Fruit fly (Drosophila melanogaster) whole organism, embryonic: ENCODE measurements around the gene thoc7.
A peak's percentile ranks its signal among the peaks of the same experiment; 100 is the strongest.

ENCODE experiments used
- Atf-2 ChIP-seq: fragments of 200-800 bp; sonication (Bioruptor generic); optimal IDR thresholded peaks from 2 replicates; lab custom pipeline; 2016; ENCODE audit warnings: missing biosample characterization, missing genetic modification characterization
- BEAF-32 ChIP-seq: fragments of 200-800 bp; sonication (Bioruptor generic); optimal IDR thresholded peaks from 3 replicates; lab custom pipeline; 2017; ENCODE audit warnings: missing biosample characterization, missing genetic modification characterization, mild to moderate bottlenecking, moderate library complexity, missing genetic modification reagents
- Blimp-1 ChIP-seq: fragments of 200-800 bp; sonication (Bioruptor generic); optimal IDR thresholded peaks from 3 replicates; lab custom pipeline; 2018; ENCODE audit warnings: missing biosample characterization, missing genetic modification characterization, mild to moderate bottlenecking, moderate library complexity, missing genetic modification reagents
- CG11247 ChIP-seq: fragments of 200-800 bp; sonication (Bioruptor generic); IDR thresholded peaks from 2 replicates; pipeline ENCODE4 v1.3.6; 2022; ENCODE audit warnings: missing biosample characterization, missing genetic modification characterization
- CG11456 ChIP-seq: fragments of 200-800 bp; sonication (Bioruptor generic); IDR thresholded peaks from 3 replicates; pipeline ENCODE4 v1.3.6; 2022; ENCODE audit warnings: missing biosample characterization, missing genetic modification characterization
- CG11560 ChIP-seq: fragments of 200-800 bp; sonication (Bioruptor generic); IDR thresholded peaks from 3 replicates; pipeline ENCODE4 v1.3.6; 2022; ENCODE audit warnings: missing biosample characterization, missing genetic modification characterization
- CG12659 ChIP-seq: fragments of 200-800 bp; sonication (Bioruptor generic); optimal IDR thresholded peaks from 3 replicates; lab custom pipeline; 2017; ENCODE audit warnings: mild to moderate bottlenecking, missing biosample characterization, missing genetic modification reagents, missing genetic modification characterization
- CG1603 ChIP-seq: fragments of 200-800 bp; sonication (Bioruptor generic); optimal IDR thresholded peaks from 2 replicates; lab custom pipeline; 2019; ENCODE audit warnings: missing biosample characterization, mild to moderate bottlenecking, missing genetic modification characterization, moderate library complexity
- CG17612 ChIP-seq: fragments of 200-800 bp; sonication (Bioruptor generic); IDR thresholded peaks from 2 replicates; pipeline ENCODE4 v1.3.6; 2022; ENCODE audit warnings: missing biosample characterization, missing genetic modification characterization
- CG17912 ChIP-seq: fragments of 200-800 bp; sonication (Bioruptor generic); optimal IDR thresholded peaks from 2 replicates; lab custom pipeline; 2018; ENCODE audit warnings: missing biosample characterization, mild to moderate bottlenecking, missing genetic modification characterization
- CG1792 ChIP-seq: fragments of 200-800 bp; sonication (Bioruptor generic); optimal IDR thresholded peaks from 2 replicates; lab custom pipeline; 2016; ENCODE audit warnings: missing biosample characterization, missing genetic modification characterization
- CG31224 ChIP-seq: fragments of 200-800 bp; sonication (Bioruptor generic); IDR thresholded peaks from 2 replicates; pipeline ENCODE4 v1.3.6; 2022; ENCODE audit warnings: missing biosample characterization, missing genetic modification characterization
- CG31365 ChIP-seq: fragments of 200-800 bp; sonication (Bioruptor generic); optimal IDR thresholded peaks from 2 replicates; lab custom pipeline; 2018; ENCODE audit warnings: missing biosample characterization, mild to moderate bottlenecking, missing genetic modification characterization
- CG3163 ChIP-seq: fragments of 200-800 bp; sonication (Bioruptor generic); optimal IDR thresholded peaks from 3 replicates; lab custom pipeline; 2016; ENCODE audit warnings: missing biosample characterization, missing genetic modification characterization
- CG32767 ChIP-seq: fragments of 200-800 bp; sonication (Bioruptor generic); IDR thresholded peaks from 2 replicates; pipeline ENCODE4 v1.3.6; 2022; ENCODE audit warnings: missing biosample characterization, missing genetic modification characterization
- CG4707 ChIP-seq: fragments of 200-800 bp; sonication (Bioruptor generic); optimal IDR thresholded peaks from 2 replicates; lab custom pipeline; 2018; ENCODE audit warnings: missing biosample characterization, mild to moderate bottlenecking, missing genetic modification characterization, moderate library complexity
- CG6272 ChIP-seq: fragments of 200-800 bp; sonication (Bioruptor generic); IDR thresholded peaks from 2 replicates; pipeline ENCODE4 v1.3.6; 2022; ENCODE audit warnings: missing biosample characterization, missing genetic modification characterization
- CG6654 ChIP-seq: fragments of 200-800 bp; sonication (Bioruptor generic); optimal IDR thresholded peaks from 2 replicates; lab custom pipeline; 2017; ENCODE audit warnings: missing biosample characterization, mild to moderate bottlenecking, missing genetic modification characterization
- CG7745 ChIP-seq: fragments of 200-800 bp; sonication (Bioruptor generic); optimal IDR thresholded peaks from 2 replicates; lab custom pipeline; 2018; ENCODE audit warnings: missing biosample characterization, mild to moderate bottlenecking, missing genetic modification characterization, moderate library complexity
- CG9437 ChIP-seq: fragments of 200-800 bp; sonication (Bioruptor generic); optimal IDR thresholded peaks from 2 replicates; lab custom pipeline; 2018; ENCODE audit warnings: missing biosample characterization, mild to moderate bottlenecking, missing genetic modification characterization
- Dek ChIP-seq: fragments of 200-800 bp; sonication (Bioruptor generic); optimal IDR thresholded peaks from 3 replicates; lab custom pipeline; 2019; ENCODE audit warnings: missing biosample characterization, mild to moderate bottlenecking, missing genetic modification characterization, moderate library complexity
- Dref ChIP-seq: fragments of 200-800 bp; sonication (Bioruptor generic); IDR thresholded peaks from 2 replicates; pipeline ENCODE4 v1.3.6; 2022; ENCODE audit warnings: missing biosample characterization, missing genetic modification characterization
- ERR ChIP-seq: fragments of 200-800 bp; sonication (Bioruptor generic); optimal IDR thresholded peaks from 2 replicates; lab custom pipeline; 2016; ENCODE audit warnings: missing biosample characterization, missing genetic modification characterization
- Ets97D ChIP-seq: fragments of 200-800 bp; sonication (Bioruptor generic); optimal IDR thresholded peaks from 3 replicates; lab custom pipeline; 2016; ENCODE audit warnings: missing biosample characterization, missing genetic modification characterization
- HmgD ChIP-seq: fragments of 200-800 bp; sonication (Bioruptor generic); optimal IDR thresholded peaks from 3 replicates; lab custom pipeline; 2016; ENCODE audit warnings: missing biosample characterization, missing genetic modification characterization
- HmgZ ChIP-seq: fragments of 200-800 bp; sonication (Bioruptor generic); optimal IDR thresholded peaks from 2 replicates; lab custom pipeline; 2018; ENCODE audit warnings: missing biosample characterization, mild to moderate bottlenecking, missing genetic modification characterization
- Hr39 ChIP-seq: fragments of >200 bp; optimal IDR thresholded peaks from 2 replicates; lab custom pipeline; 2017
- Mrtf ChIP-seq: fragments of 200-800 bp; sonication (Bioruptor generic); IDR thresholded peaks from 3 replicates; pipeline ENCODE4 v1.3.6; 2022; ENCODE audit warnings: missing biosample characterization, missing genetic modification characterization
- Neu2 ChIP-seq: fragments of 200-800 bp; sonication (Bioruptor generic); optimal IDR thresholded peaks from 3 replicates; lab custom pipeline; 2016; ENCODE audit warnings: missing biosample characterization, missing genetic modification characterization, borderline replicate concordance
- PHDP ChIP-seq: fragments of 200-800 bp; sonication (Bioruptor generic); optimal IDR thresholded peaks from 3 replicates; lab custom pipeline; 2018; ENCODE audit warnings: missing biosample characterization, mild to moderate bottlenecking, missing genetic modification characterization, moderate library complexity
- Poxn ChIP-seq: fragments of 200-800 bp; sonication (Bioruptor generic); IDR thresholded peaks from 2 replicates; pipeline ENCODE4 v1.3.6; 2022; ENCODE audit warnings: missing biosample characterization, missing genetic modification characterization
- Scr ChIP-seq: fragments of 200-800 bp; sonication (Bioruptor generic); IDR thresholded peaks from 2 replicates; pipeline ENCODE4 v1.3.6; 2022; ENCODE audit warnings: missing biosample characterization, missing genetic modification characterization; ENCODE audit not compliant: partially characterized antibody
- Sin3A ChIP-seq: fragments of >200 bp; optimal IDR thresholded peaks from 2 replicates; lab custom pipeline; 2018
- Spps ChIP-seq: fragments of 200-800 bp; sonication (Bioruptor generic); optimal IDR thresholded peaks from 2 replicates; lab custom pipeline; 2018; ENCODE audit warnings: missing biosample characterization, mild to moderate bottlenecking, missing genetic modification characterization
- Trl ChIP-seq, 3 experiments: fragments of >200 bp in 2 of 3; fragments of 200-800 bp in 1 of 3; sonication (Bioruptor generic) in 1 of 3; optimal IDR thresholded peaks; 2 replicates in 1 of 3; 3 replicates in 2 of 3; lab custom pipeline; 2016 to 2017; ENCODE audit warnings: missing biosample characterization in 1 of 3, missing genetic modification characterization in 1 of 3
- YL-1 ChIP-seq: fragments of 200-800 bp; sonication (Bioruptor generic); optimal IDR thresholded peaks from 3 replicates; lab custom pipeline; 2017; ENCODE audit warnings: missing biosample characterization, mild to moderate bottlenecking, missing genetic modification characterization
- aop ChIP-seq: fragments of 200-800 bp; sonication (Bioruptor generic); IDR thresholded peaks from 2 replicates; pipeline ENCODE4 v1.3.6; 2022; ENCODE audit warnings: missing biosample characterization, missing genetic modification characterization
- bbx ChIP-seq: fragments of 200-800 bp; sonication (Bioruptor generic); IDR thresholded peaks from 2 replicates; pipeline ENCODE4 v1.3.6; 2022; ENCODE audit warnings: missing biosample characterization, missing genetic modification characterization; ENCODE audit not compliant: partially characterized antibody
- bcd ChIP-seq: fragments of 200-800 bp; sonication (Bioruptor generic); optimal IDR thresholded peaks from 2 replicates; lab custom pipeline; 2017; ENCODE audit warnings: missing biosample characterization, mild to moderate bottlenecking, missing genetic modification characterization
- bowl ChIP-seq: fragments of 200-800 bp; sonication (Bioruptor generic); IDR thresholded peaks from 2 replicates; pipeline ENCODE4 v1.3.6; 2022; ENCODE audit warnings: missing biosample characterization, missing genetic modification characterization
- bsh ChIP-seq, 2 experiments: fragments of 200-800 bp; sonication (Bioruptor generic); optimal IDR thresholded peaks; 2 replicates each; lab custom pipeline; 2017 to 2018; ENCODE audit warnings: mild to moderate bottlenecking in 2 of 2, missing biosample characterization in 2 of 2, missing genetic modification characterization in 2 of 2, moderate library complexity in 1 of 2
- da ChIP-seq: fragments of 200-800 bp; sonication (Bioruptor generic); optimal IDR thresholded peaks from 2 replicates; lab custom pipeline; 2016; ENCODE audit warnings: missing biosample characterization, missing genetic modification characterization
- dati ChIP-seq: fragments of 200-800 bp; sonication (Bioruptor generic); IDR thresholded peaks from 2 replicates; pipeline ENCODE4 v1.3.6; 2022; ENCODE audit warnings: missing biosample characterization, missing genetic modification characterization
- dimm ChIP-seq: fragments of 200-800 bp; sonication (Bioruptor generic); IDR thresholded peaks from 2 replicates; pipeline ENCODE4 v1.3.6; 2022; ENCODE audit warnings: missing biosample characterization, missing genetic modification characterization
- dm ChIP-seq: fragments of 200-800 bp; sonication (Bioruptor generic); optimal IDR thresholded peaks from 3 replicates; lab custom pipeline; 2016; ENCODE audit warnings: missing biosample characterization, missing genetic modification characterization
- ken ChIP-seq: fragments of 200-800 bp; sonication (Bioruptor generic); IDR thresholded peaks from 3 replicates; pipeline ENCODE4 v1.3.6; 2022; ENCODE audit warnings: missing biosample characterization, missing genetic modification characterization
- otp ChIP-seq: fragments of 200-800 bp; sonication (Bioruptor generic); IDR thresholded peaks from 3 replicates; pipeline ENCODE4, ENCODE4 v1.3.6; 2022; ENCODE audit warnings: missing biosample characterization, missing genetic modification characterization
- scrt ChIP-seq: fragments of 200-800 bp; sonication (Bioruptor generic); optimal IDR thresholded peaks from 2 replicates; lab custom pipeline; 2018; ENCODE audit warnings: missing biosample characterization, mild to moderate bottlenecking, missing genetic modification characterization, moderate library complexity
- tap ChIP-seq: fragments of 200-800 bp; optimal IDR thresholded peaks from 3 replicates; lab custom pipeline; 2019; ENCODE audit warnings: missing biosample characterization, mild to moderate bottlenecking, missing genetic modification characterization, moderate library complexity
- tgo ChIP-seq: fragments of 200-800 bp; sonication (Bioruptor generic); IDR thresholded peaks from 3 replicates; pipeline ENCODE4 v1.3.6; 2022; ENCODE audit warnings: missing biosample characterization, missing genetic modification characterization

The thoc7 gene

DNA sequence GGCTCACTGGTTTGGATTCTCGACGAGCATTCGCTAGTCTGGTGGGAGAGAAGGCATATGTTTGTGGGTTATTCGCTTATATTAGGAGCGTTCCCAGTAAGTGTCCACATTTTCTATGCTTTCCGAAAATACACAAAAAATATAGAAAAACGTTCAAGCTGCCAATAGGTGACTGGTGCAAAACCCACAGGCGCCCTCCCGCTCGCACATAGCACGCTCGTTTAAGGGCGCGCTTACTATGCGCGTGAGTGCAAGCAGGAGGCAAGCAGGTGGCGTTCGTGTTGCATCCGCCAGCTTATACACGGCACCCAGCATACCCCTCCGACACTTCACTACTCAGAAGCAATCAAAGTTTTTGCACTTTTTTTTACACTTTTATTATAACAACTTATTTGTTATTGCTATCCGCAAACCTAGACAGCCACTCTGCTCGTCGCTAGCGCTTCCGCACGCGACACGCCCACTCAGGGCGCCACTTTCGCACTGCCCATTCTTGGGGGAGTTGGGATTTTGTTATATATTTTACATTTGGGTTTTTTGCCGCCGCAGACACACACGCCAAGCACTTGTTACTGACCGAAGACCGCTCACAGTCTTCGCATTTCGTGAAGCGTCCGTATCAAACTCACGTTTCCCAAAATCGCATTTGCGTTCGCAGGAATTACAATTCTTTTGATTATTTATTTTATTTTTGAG, 13.3 kb downstream of the thoc7 start (continued):
- no peak for TF ChIP-seq CG1792 (GFP tag; lab: Kevin White, UChicago)
- TF ChIP-seq Hr39 (lab: Kevin White, UChicago), result no peak
- TF ChIP-seq YL-1 (GFP tag; lab: Kevin White, UChicago), result peak; percentile 87
- TF ChIP-seq dimm, result no peak
- no peak for TF ChIP-seq Scr
- no peak for TF ChIP-seq CG7745 (tag; lab: Kevin White, UChicago)
- no peak for TF ChIP-seq PHDP (tag; lab: Kevin White, UChicago)
- peak; percentile 53; the same call in 1 of the 3 replicates for TF ChIP-seq CG11456 (GFP tag; lab: Robert Waterston, UW)
- TF ChIP-seq CG9437 (GFP tag; lab: Kevin White, UChicago), result no peak
- no peak for TF ChIP-seq CG11247 (GFP tag; lab: Robert Waterston, UW)
- peak; percentile 1 for TF ChIP-seq Atf-2
- TF ChIP-seq CG31365 (tag; lab: Kevin White, UChicago), result peak; percentile 70
- peak; percentile 93 for TF ChIP-seq CG12659 (GFP tag; lab: Kevin White, UChicago)
- TF ChIP-seq CG6272 (GFP tag; lab: Robert Waterston, UW), result peak; percentile 62
- no peak for TF ChIP-seq Ets97D
- TF ChIP-seq Sin3A (lab: Kevin White, UChicago), result peak; percentile 44
- TF ChIP-seq ken (GFP tag; lab: Robert Waterston, UW), result peak; percentile 67; the same call in 2 of the 3 replicates
- TF ChIP-seq Dek, result peak; percentile 35
- no peak for TF ChIP-seq bowl
- TF ChIP-seq Trl (optimal IDR thresholded peaks at IDR 0.05; lab: Kevin White, UChicago), result no peak
- TF ChIP-seq Trl (GFP tag; optimal IDR thresholded peaks at IDR 0.05; lab: Kevin White, UChicago), result peak; percentile 36
- TF ChIP-seq HmgD (GFP tag; lab: Kevin White, UChicago), result peak; percentile 93
- no peak for TF ChIP-seq ERR
- TF ChIP-seq CG17612 (GFP tag; lab: Robert Waterston, UW), result no peak
- TF ChIP-seq Neu2 (GFP tag; lab: Kevin White, UChicago), result no peak
- TF ChIP-seq scrt (GFP tag; lab: Kevin White, UChicago), result no peak
- TF ChIP-seq dati (GFP tag; lab: Robert Waterston, UW), result no peak
- TF ChIP-seq bbx (GFP tag; lab: Robert Waterston, UW), result peak; percentile 60
- TF ChIP-seq Mrtf (GFP tag; lab: Robert Waterston, UW), result no peak
- TF ChIP-seq CG32767 (GFP tag; lab: Robert Waterston, UW), result peak; percentile 78
- TF ChIP-seq CG1603 (tag; lab: Kevin White, UChicago), result no peak
- TF ChIP-seq BEAF-32, result no peak
- TF ChIP-seq Spps (tag; lab: Kevin White, UChicago), result no peak
- TF ChIP-seq Dref (GFP tag; lab: Robert Waterston, UW), result peak; percentile 54
- peak; percentile 40; the same call in 1 of the 2 replicates for TF ChIP-seq CG31224 (GFP tag; lab: Robert Waterston, UW)
- no peak for TF ChIP-seq CG4707 (GFP tag; lab: Kevin White, UChicago)
- no peak for TF ChIP-seq otp (GFP tag; lab: Robert Waterston, UW)
- TF ChIP-seq tgo (GFP tag; lab: Robert Waterston, UW), result peak; percentile 52; the same call in 2 of the 3 replicates
- no peak for TF ChIP-seq CG3163 (GFP tag; lab: Kevin White, UChicago)
- no peak for TF ChIP-seq CG6654 (GFP tag; lab: Kevin White, UChicago)
- no peak for TF ChIP-seq aop (GFP tag; lab: Robert Waterston, UW)
- no peak for TF ChIP-seq bsh (GFP tag; optimal IDR thresholded peaks at IDR 0.05; lab: Kevin White, UChicago)
- peak; percentile 21 for TF ChIP-seq CG17912 (GFP tag; lab: Kevin White, UChicago)
- TF ChIP-seq Blimp-1 (GFP tag; lab: Kevin White, UChicago), result no peak
- TF ChIP-seq Poxn (GFP tag; lab: Robert Waterston, UW), result no peak
- peak; percentile 5; the same call in 2 of the 3 replicates for TF ChIP-seq CG11560 (tag; lab: Robert Waterston, UW)
- TF ChIP-seq HmgZ (tag; lab: Kevin White, UChicago), result peak; percentile 83
- TF ChIP-seq bcd (GFP tag; lab: Kevin White, UChicago), result no peak
- TF ChIP-seq dm (GFP tag; lab: Kevin White, UChicago), result peak; percentile 71
- no peak for TF ChIP-seq tap (tag; lab: Kevin White, UChicago)
- no peak for TF ChIP-seq da (GFP tag; lab: Kevin White, UChicago)
